Worm (Caenorhabditis elegans) whole organism, L1 larva: ENCODE results near the gene K11H12.10.

Experiments used
- ama-1 ChIP-seq: fragments of 150-350 bp; optimal IDR thresholded peaks from 2 replicates; lab custom pipeline; 2014
- ceh-90 ChIP-seq: sonication (generic microtip); optimal IDR thresholded peaks from 2 replicates; lab custom pipeline; 2016; ENCODE audit warnings: missing genetic modification characterization, missing compliant biosample characterization
- ets-5 ChIP-seq: fragments of 200-800 bp; sonication (Bioruptor generic); IDR thresholded peaks from 2 replicates; pipeline ENCODE4 v1.3.6; 2022; ENCODE audit warnings: missing genetic modification characterization, missing compliant biosample characterization
- irx-1 ChIP-seq: sonication (generic microtip); optimal IDR thresholded peaks from 2 replicates; lab custom pipeline; 2016; ENCODE audit warnings: missing genetic modification characterization, missing compliant biosample characterization
- mep-1 ChIP-seq: fragments of 150-350 bp; optimal IDR thresholded peaks from 2 replicates; lab custom pipeline; 2014; ENCODE audit warnings: missing biosample characterization, missing genetic modification characterization
- nhr-237 ChIP-seq: fragments of 150-350 bp; optimal IDR thresholded peaks from 2 replicates; lab custom pipeline; 2014; ENCODE audit warnings: missing biosample characterization, missing genetic modification characterization
- rnt-1 ChIP-seq: sonication (generic microtip); optimal IDR thresholded peaks from 2 replicates; lab custom pipeline; 2016; ENCODE audit warnings: mild to moderate bottlenecking, missing genetic modification characterization, moderate library complexity, missing compliant biosample characterization
- sox-4 ChIP-seq: sonication (generic microtip); optimal IDR thresholded peaks from 2 replicates; lab custom pipeline; 2016; ENCODE audit warnings: missing genetic modification characterization, missing compliant biosample characterization
- unc-130 ChIP-seq: fragments of 150-350 bp; optimal IDR thresholded peaks from 2 replicates; lab custom pipeline; 2017; ENCODE audit warnings: missing biosample characterization, missing genetic modification characterization, inconsistent platforms
- unc-62 ChIP-seq: fragments of 150-350 bp; optimal IDR thresholded peaks from 2 replicates; lab custom pipeline; 2014; ENCODE audit warnings: missing biosample characterization, missing genetic modification reagents, missing genetic modification characterization
- zag-1 ChIP-seq: fragments of 150-350 bp; optimal IDR thresholded peaks from 2 replicates; lab custom pipeline; 2014; ENCODE audit warnings: missing biosample characterization, missing genetic modification characterization

DNA sequence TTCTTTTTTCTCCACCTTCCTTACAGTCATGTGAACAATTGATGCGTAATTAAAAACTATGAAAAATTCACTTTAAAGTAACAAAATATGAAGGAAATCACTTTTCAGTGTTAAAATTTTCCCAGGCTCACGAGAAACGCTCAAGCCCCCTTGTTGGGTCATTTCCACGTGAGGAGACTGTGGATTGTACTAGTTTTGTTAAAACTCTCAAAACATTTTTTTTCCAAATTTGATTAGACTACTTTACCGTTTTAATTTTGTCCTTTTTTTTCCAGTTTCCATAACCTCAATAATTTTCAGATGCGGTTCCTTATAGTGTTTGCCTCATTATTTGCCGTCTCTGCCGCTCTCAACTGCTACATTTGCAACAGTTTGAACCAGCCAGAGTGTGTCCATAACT lies 10.7 kb upstream of the K11H12.10 start, which contains the start of gene K11H12.7:
- TF ChIP-seq rnt-1 (tag; lab: Kevin White, UChicago): no peak
- TF ChIP-seq ets-5: no peak
- no peak for TF ChIP-seq sox-4 (tag; lab: Kevin White, UChicago)
- no peak for TF ChIP-seq ama-1
- TF ChIP-seq unc-130: no peak
- TF ChIP-seq mep-1: no peak
- no peak for TF ChIP-seq nhr-237
- no peak for TF ChIP-seq ceh-90 (tag; lab: Kevin White, UChicago)
- no peak for TF ChIP-seq unc-62 (GFP tag; lab: Kevin White, UChicago)
- TF ChIP-seq zag-1 (tag; lab: Kevin White, UChicago): no peak
- TF ChIP-seq irx-1: no peak
